Worm (Caenorhabditis elegans) whole organism, L1 larva: ENCODE results near the gene kin-29.

Source experiments
- nhr-77 ChIP-seq: fragments of 150-350 bp; optimal IDR thresholded peaks from 2 replicates; lab custom pipeline; 2014; ENCODE audit warnings: missing biosample characterization, missing genetic modification characterization
- skn-1 ChIP-seq: fragments of 150-350 bp; optimal IDR thresholded peaks from 2 replicates; lab custom pipeline; 2014; ENCODE audit warnings: missing biosample characterization, missing genetic modification characterization
- snpc-4 ChIP-seq: fragments of 150-350 bp; optimal IDR thresholded peaks from 2 replicates; lab custom pipeline; 2014; ENCODE audit warnings: missing biosample characterization, missing genetic modification characterization

DNA sequence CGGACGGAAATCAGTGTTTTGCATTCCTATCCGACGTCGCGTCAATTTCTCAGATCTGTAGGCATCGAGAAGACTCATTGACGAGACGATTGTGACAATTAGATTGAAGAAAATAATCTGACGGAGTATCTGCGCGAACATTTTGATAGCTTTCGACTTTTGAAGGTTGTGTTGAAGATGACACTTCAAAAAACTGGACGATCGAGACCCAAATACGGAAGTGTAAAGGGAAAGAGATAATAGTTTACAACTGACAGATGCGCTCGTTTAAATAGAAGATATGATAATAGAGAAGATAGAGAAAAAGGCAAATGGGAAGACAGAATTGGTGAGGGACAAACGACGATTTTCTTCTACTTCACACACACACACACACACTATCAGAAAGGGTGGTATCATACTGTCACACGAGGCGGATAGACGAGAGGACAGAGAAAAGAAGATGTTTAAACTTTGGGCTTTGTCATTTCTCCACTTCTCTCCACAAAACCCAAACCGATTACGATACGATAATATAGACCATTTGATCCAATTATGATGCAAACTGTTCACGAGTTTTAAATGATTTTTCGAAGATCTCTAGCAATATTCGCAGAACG, 39.0 kb upstream of the kin-29 start, which contains the start of gene B0410.3:
- TF ChIP-seq skn-1 (tag; lab: Kevin White, UChicago) (no peak), nhr-77 (tag; lab: Kevin White, UChicago) (peak; percentile 20), snpc-4 (tag; lab: Kevin White, UChicago) (no peak)
